Worm (Caenorhabditis elegans): ENCODE measurements around the gene ZC116.1.

ce11 chrV:12632048-12632447 is 22.4 kb downstream of the ZC116.1 start, which contains the start of gene srx-113:
- TF ChIP-seq hmg-11 (tag; optimal IDR thresholded peaks at IDR 0.05) = no peak
- TF ChIP-seq ZK546.5 (tag; optimal IDR thresholded peaks at IDR 0.05) = no peak
- TF ChIP-seq snpc-4 (tag; optimal IDR thresholded peaks at IDR 0.05) = no peak
- TF ChIP-seq elt-3 (tag; optimal IDR thresholded peaks at IDR 0.05) = no peak
- TF ChIP-seq pha-4 (tag; optimal IDR thresholded peaks at IDR 0.05) = no peak
- no peak for TF ChIP-seq ceh-28 (tag; optimal IDR thresholded peaks at IDR 0.05)
- no peak for TF ChIP-seq lin-39 (tag; optimal IDR thresholded peaks at IDR 0.05)
- no peak for TF ChIP-seq nhr-11 (tag; optimal IDR thresholded peaks at IDR 0.05)
- no peak for TF ChIP-seq egl-27 (tag; optimal IDR thresholded peaks at IDR 0.05)
- no peak for TF ChIP-seq fkh-10 (GFP tag; optimal IDR thresholded peaks at IDR 0.05)
